Worm (Caenorhabditis elegans): ENCODE results near the gene lron-3.

DNA sequence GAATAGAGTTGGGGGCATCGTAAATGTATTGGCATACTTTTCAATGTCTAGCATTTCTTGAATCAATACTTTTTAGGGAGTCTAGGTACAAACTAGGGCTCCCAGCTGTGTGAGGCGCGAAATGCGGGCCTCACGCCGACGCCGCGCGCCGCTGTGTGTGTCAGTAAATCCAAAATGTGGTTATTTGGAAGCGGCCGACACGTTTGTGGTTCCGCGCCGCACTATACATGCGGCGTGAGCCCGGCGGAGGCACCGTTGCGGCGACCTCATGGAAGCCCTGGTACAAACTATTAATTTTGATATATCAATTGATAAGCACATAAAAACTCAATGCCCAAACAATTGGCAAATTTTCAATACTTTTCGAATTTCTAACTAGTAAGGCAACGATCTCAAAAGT is 28.4 kb upstream of the lron-3 start:
- no peak for TF ChIP-seq W03F9.2 (tag; optimal IDR thresholded peaks at IDR 0.05)
- no peak for TF ChIP-seq him-1 (tag; optimal IDR thresholded peaks at IDR 0.05)

All from whole organism, L4/young adult.